Fruit fly (Drosophila melanogaster) Kc167 (cell line): ENCODE measurements around the gene Tgs1.

Experiments
- Myc ChIP-seq: fragments of >200 bp; optimal IDR thresholded peaks from 2 replicates; lab custom pipeline; 2017; ENCODE audit warnings: missing external identifiers
- Sin3A ChIP-seq: fragments of >200 bp; optimal IDR thresholded peaks from 2 replicates; lab custom pipeline; 2018; ENCODE audit warnings: missing external identifiers
- h ChIP-seq: fragments of >200 bp; optimal IDR thresholded peaks from 3 replicates; lab custom pipeline; 2018; ENCODE audit warnings: missing external identifiers
- psq ChIP-seq: fragments of >200 bp; optimal IDR thresholded peaks from 2 replicates; lab custom pipeline; 2017; ENCODE audit warnings: missing external identifiers
- ttk ChIP-seq: sonication (Bioruptor generic); optimal IDR thresholded peaks from 2 replicates; lab custom pipeline; 2017; ENCODE audit warnings: missing external identifiers

- no peak for TF ChIP-seq Sin3A (lab: Kevin White, UChicago)
- no peak for TF ChIP-seq psq (lab: Kevin White, UChicago)
- TF ChIP-seq Myc (lab: Kevin White, UChicago), result no peak
- no peak for TF ChIP-seq h (lab: Kevin White, UChicago)
- TF ChIP-seq ttk (lab: Kevin White, UChicago), result no peak
Observed at dm6 chr3R:18277406-18277805, 22.1 kb downstream of the Tgs1 start.
